Fruit fly (Drosophila melanogaster) whole organism, embryonic: Measurements from ENCODE around the gene CG42340.

Source experiments
- ATbp ChIP-seq: fragments of 200-800 bp; sonication (Bioruptor generic); optimal IDR thresholded peaks from 2 replicates; lab custom pipeline; 2017; ENCODE audit warnings: missing biosample characterization, mild to moderate bottlenecking, missing genetic modification characterization, missing genetic modification reagents
- Abd-B ChIP-seq: fragments of 200-800 bp; sonication (Bioruptor generic); optimal IDR thresholded peaks from 2 replicates; lab custom pipeline; 2018; ENCODE audit warnings: missing biosample characterization, mild to moderate bottlenecking, missing genetic modification characterization, moderate library complexity
- Awh ChIP-seq: fragments of 200-800 bp; sonication (Bioruptor generic); IDR thresholded peaks from 2 replicates; pipeline ENCODE4, ENCODE4 v1.3.6; 2022; ENCODE audit warnings: missing biosample characterization, missing genetic modification characterization
- Blimp-1 ChIP-seq: fragments of 200-800 bp; sonication (Bioruptor generic); optimal IDR thresholded peaks from 3 replicates; lab custom pipeline; 2018; ENCODE audit warnings: missing biosample characterization, missing genetic modification characterization, mild to moderate bottlenecking, moderate library complexity, missing genetic modification reagents
- C15 ChIP-seq: fragments of 200-800 bp; sonication (Bioruptor generic); IDR thresholded peaks from 3 replicates; pipeline ENCODE4 v1.3.6; 2022; ENCODE audit warnings: missing biosample characterization, missing genetic modification characterization
- CG10267 ChIP-seq: fragments of 200-800 bp; sonication (Bioruptor generic); optimal IDR thresholded peaks from 2 replicates; lab custom pipeline; 2018; ENCODE audit warnings: missing biosample characterization, mild to moderate bottlenecking, missing genetic modification characterization, moderate library complexity
- CG10431 ChIP-seq: fragments of 200-800 bp; sonication (Bioruptor generic); optimal IDR thresholded peaks from 3 replicates; lab custom pipeline; 2018; ENCODE audit warnings: missing biosample characterization, mild to moderate bottlenecking, missing genetic modification characterization
- CG12659 ChIP-seq: fragments of 200-800 bp; sonication (Bioruptor generic); optimal IDR thresholded peaks from 3 replicates; lab custom pipeline; 2017; ENCODE audit warnings: mild to moderate bottlenecking, missing biosample characterization, missing genetic modification reagents, missing genetic modification characterization
- CG12744 ChIP-seq: fragments of 200-800 bp; sonication (Bioruptor generic); optimal IDR thresholded peaks from 2 replicates; lab custom pipeline; 2016; ENCODE audit warnings: missing biosample characterization, missing genetic modification characterization
- CG1602 ChIP-seq: fragments of 200-800 bp; sonication (Bioruptor generic); optimal IDR thresholded peaks from 3 replicates; lab custom pipeline; 2016; ENCODE audit warnings: missing biosample characterization, missing genetic modification characterization
- CG17328 ChIP-seq: fragments of 200-800 bp; sonication (Bioruptor generic); IDR thresholded peaks from 2 replicates; pipeline ENCODE4 v1.3.6; 2022; ENCODE audit warnings: missing biosample characterization, missing genetic modification characterization
- CG17802 ChIP-seq: fragments of 200-800 bp; sonication (Bioruptor generic); optimal IDR thresholded peaks from 2 replicates; lab custom pipeline; 2018; ENCODE audit warnings: missing biosample characterization, mild to moderate bottlenecking, missing genetic modification characterization, moderate library complexity
- CG31388 ChIP-seq: fragments of 200-800 bp; sonication (Bioruptor generic); optimal IDR thresholded peaks from 2 replicates; lab custom pipeline; 2016; ENCODE audit warnings: missing biosample characterization, missing genetic modification characterization
- CG3995 ChIP-seq: fragments of 200-800 bp; sonication (Bioruptor generic); optimal IDR thresholded peaks from 3 replicates; lab custom pipeline; 2016; ENCODE audit warnings: missing biosample characterization, missing genetic modification characterization
- CG42726 ChIP-seq: fragments of 200-800 bp; sonication (Bioruptor generic); IDR thresholded peaks from 2 replicates; pipeline ENCODE4 v1.3.6; 2022; ENCODE audit warnings: missing biosample characterization, missing genetic modification characterization; ENCODE audit not compliant: partially characterized antibody
- CG4282 ChIP-seq: fragments of 200-800 bp; sonication (Bioruptor generic); optimal IDR thresholded peaks from 2 replicates; lab custom pipeline; 2016; ENCODE audit warnings: missing biosample characterization, missing genetic modification characterization
- CG43689 ChIP-seq: fragments of 200-800 bp; sonication (Bioruptor generic); IDR thresholded peaks from 2 replicates; pipeline ENCODE4 v1.3.6; 2022; ENCODE audit warnings: missing biosample characterization, missing genetic modification characterization
- CG6854 ChIP-seq: fragments of 200-800 bp; sonication (Bioruptor generic); optimal IDR thresholded peaks from 3 replicates; lab custom pipeline; 2017; ENCODE audit warnings: missing biosample characterization, mild to moderate bottlenecking, missing genetic modification characterization
- CG8089 ChIP-seq: fragments of 200-800 bp; sonication (Bioruptor generic); optimal IDR thresholded peaks from 3 replicates; lab custom pipeline; 2016; ENCODE audit warnings: missing biosample characterization, missing genetic modification characterization
- CoRest ChIP-seq: fragments of 200-800 bp; sonication (Bioruptor generic); optimal IDR thresholded peaks from 3 replicates; lab custom pipeline; 2018; ENCODE audit warnings: missing biosample characterization, mild to moderate bottlenecking, missing genetic modification characterization, moderate library complexity
- CrebB ChIP-seq: fragments of 200-800 bp; sonication (Bioruptor generic); optimal IDR thresholded peaks from 3 replicates; lab custom pipeline; 2018; ENCODE audit warnings: missing biosample characterization, mild to moderate bottlenecking, missing genetic modification characterization
- Dbx ChIP-seq: fragments of 200-800 bp; sonication (Bioruptor generic); IDR thresholded peaks from 3 replicates; pipeline ENCODE4 v1.3.6; 2022; ENCODE audit warnings: missing biosample characterization, missing genetic modification characterization
- Dll ChIP-seq: fragments of 200-800 bp; sonication (Bioruptor generic); IDR thresholded peaks from 4 replicates; pipeline ENCODE4 v1.3.6; 2022; ENCODE audit warnings: missing biosample characterization, missing genetic modification characterization; ENCODE audit not compliant: partially characterized antibody
- Doc2 ChIP-seq: fragments of 200-800 bp; sonication (Bioruptor generic); IDR thresholded peaks from 2 replicates; pipeline ENCODE4 v1.3.6; 2022; ENCODE audit warnings: missing biosample characterization, missing genetic modification characterization
- GATAe ChIP-seq: fragments of 200-800 bp; sonication (Bioruptor generic); conservative IDR thresholded peaks from 2 replicates; pipeline ENCODE4 v1.3.6; 2022; ENCODE audit warnings: missing biosample characterization, missing genetic modification characterization
- H15 ChIP-seq: fragments of 200-800 bp; sonication (Bioruptor generic); IDR thresholded peaks from 3 replicates; pipeline ENCODE4 v1.3.6; 2022; ENCODE audit warnings: missing biosample characterization, missing genetic modification characterization
- HmgD ChIP-seq: fragments of 200-800 bp; sonication (Bioruptor generic); optimal IDR thresholded peaks from 3 replicates; lab custom pipeline; 2016; ENCODE audit warnings: missing biosample characterization, missing genetic modification characterization
- Hmr ChIP-seq: fragments of 200-800 bp; sonication (Bioruptor generic); optimal IDR thresholded peaks from 3 replicates; lab custom pipeline; 2017; ENCODE audit warnings: mild to moderate bottlenecking, missing biosample characterization, missing genetic modification reagents, missing genetic modification characterization
- Hsf ChIP-seq: fragments of 200-800 bp; sonication (Bioruptor generic); optimal IDR thresholded peaks from 3 replicates; lab custom pipeline; 2016; ENCODE audit warnings: missing biosample characterization, missing genetic modification characterization
- Mrtf ChIP-seq: fragments of 200-800 bp; sonication (Bioruptor generic); IDR thresholded peaks from 3 replicates; pipeline ENCODE4 v1.3.6; 2022; ENCODE audit warnings: missing biosample characterization, missing genetic modification characterization
- PHDP ChIP-seq: fragments of 200-800 bp; sonication (Bioruptor generic); optimal IDR thresholded peaks from 3 replicates; lab custom pipeline; 2018; ENCODE audit warnings: missing biosample characterization, mild to moderate bottlenecking, missing genetic modification characterization, moderate library complexity
- Rfx ChIP-seq: fragments of 200-800 bp; sonication (Bioruptor generic); IDR thresholded peaks from 2 replicates; pipeline ENCODE4 v1.3.6; 2022; ENCODE audit warnings: missing biosample characterization, missing genetic modification characterization
- TFAM ChIP-seq: fragments of 200-800 bp; sonication (Bioruptor generic); optimal IDR thresholded peaks from 2 replicates; lab custom pipeline; 2017; ENCODE audit warnings: missing biosample characterization, missing genetic modification characterization, inconsistent platforms
- amos ChIP-seq: fragments of 200-800 bp; sonication (Bioruptor generic); IDR thresholded peaks from 2 replicates; pipeline ENCODE4 v1.3.6; 2022; ENCODE audit warnings: missing biosample characterization, missing genetic modification characterization; ENCODE audit not compliant: partially characterized antibody
- bab2 ChIP-seq: fragments of 200-800 bp; sonication (Bioruptor generic); optimal IDR thresholded peaks from 2 replicates; lab custom pipeline; 2016; ENCODE audit warnings: missing biosample characterization, missing genetic modification characterization
- cg ChIP-seq: fragments of 200-800 bp; sonication (Bioruptor generic); optimal IDR thresholded peaks from 3 replicates; lab custom pipeline; 2019; ENCODE audit warnings: missing biosample characterization, mild to moderate bottlenecking, missing genetic modification characterization, moderate library complexity
- ems ChIP-seq: fragments of 200-800 bp; sonication (Bioruptor generic); optimal IDR thresholded peaks from 3 replicates; lab custom pipeline; 2016; ENCODE audit warnings: missing biosample characterization, missing genetic modification characterization
- en ChIP-seq: fragments of 200-800 bp; sonication (Bioruptor generic); optimal IDR thresholded peaks from 2 replicates; lab custom pipeline; 2016; ENCODE audit warnings: missing biosample characterization, missing genetic modification characterization
- grau ChIP-seq: fragments of 200-800 bp; optimal IDR thresholded peaks from 3 replicates; lab custom pipeline; 2019; ENCODE audit warnings: missing biosample characterization, mild to moderate bottlenecking, missing genetic modification characterization, moderate library complexity
- h ChIP-seq: fragments of >200 bp; optimal IDR thresholded peaks from 2 replicates; lab custom pipeline; 2017
- hb ChIP-seq: fragments of 200-800 bp; sonication (Bioruptor generic); IDR thresholded peaks from 3 replicates; pipeline ENCODE4 v1.3.6; 2022; ENCODE audit warnings: missing biosample characterization, missing genetic modification characterization; ENCODE audit not compliant: partially characterized antibody
- ind ChIP-seq: fragments of 200-800 bp; sonication (Bioruptor generic); optimal IDR thresholded peaks from 3 replicates; lab custom pipeline; 2016; ENCODE audit warnings: missing biosample characterization, missing genetic modification characterization
- lab ChIP-seq: fragments of 200-800 bp; sonication (Bioruptor generic); optimal IDR thresholded peaks from 3 replicates; lab custom pipeline; 2017; ENCODE audit warnings: missing biosample characterization, missing genetic modification characterization, mild to moderate bottlenecking, moderate library complexity, missing genetic modification reagents
- maf-S ChIP-seq: fragments of 200-800 bp; sonication (Bioruptor generic); optimal IDR thresholded peaks from 2 replicates; lab custom pipeline; 2016; ENCODE audit warnings: missing biosample characterization, missing genetic modification characterization
- org-1 ChIP-seq: fragments of 200-800 bp; sonication (Bioruptor generic); optimal IDR thresholded peaks from 2 replicates; lab custom pipeline; 2017; ENCODE audit warnings: missing biosample characterization, missing genetic modification characterization
- p53 ChIP-seq: fragments of 200-800 bp; sonication (Bioruptor generic); optimal IDR thresholded peaks from 2 replicates; lab custom pipeline; 2016; ENCODE audit warnings: missing biosample characterization, missing genetic modification characterization
- peb ChIP-seq: fragments of 200-800 bp; sonication (Bioruptor generic); IDR thresholded peaks from 2 replicates; pipeline ENCODE4 v1.3.6; 2022; ENCODE audit warnings: missing biosample characterization, missing genetic modification characterization
- phol ChIP-seq: fragments of 200-800 bp; sonication (Bioruptor generic); optimal IDR thresholded peaks from 3 replicates; lab custom pipeline; 2018; ENCODE audit warnings: missing biosample characterization, mild to moderate bottlenecking, missing genetic modification characterization, moderate library complexity
- ranshi ChIP-seq: fragments of 200-800 bp; sonication (Bioruptor generic); IDR thresholded peaks from 2 replicates; pipeline ENCODE4 v1.3.6; 2022; ENCODE audit warnings: missing biosample characterization, missing genetic modification characterization
- sqz ChIP-seq: fragments of 200-800 bp; sonication (Bioruptor generic); optimal IDR thresholded peaks from 3 replicates; lab custom pipeline; 2018; ENCODE audit warnings: missing biosample characterization, mild to moderate bottlenecking, missing genetic modification characterization
- stwl ChIP-seq: fragments of 200-800 bp; sonication (Bioruptor generic); optimal IDR thresholded peaks from 3 replicates; lab custom pipeline; 2018; ENCODE audit warnings: missing biosample characterization, mild to moderate bottlenecking, missing genetic modification characterization, moderate library complexity
- tll ChIP-seq, 2 experiments: fragments of 200-800 bp in 1 of 2; fragments of >200 bp in 1 of 2; sonication (Bioruptor generic) in 1 of 2; optimal IDR thresholded peaks; 2 replicates each; lab custom pipeline; 2017 to 2019; ENCODE audit warnings: missing biosample characterization in 2 of 2, missing genetic modification characterization in 2 of 2, mild to moderate bottlenecking in 1 of 2, moderate library complexity in 1 of 2

The CG42340 gene

dm6 chrX:6376748-6377147 is 147.4 kb downstream of the CG42340 start (continued):
- TF ChIP-seq lab (GFP tag; lab: Kevin White, UChicago) = peak; percentile 49
- no peak for TF ChIP-seq org-1 (GFP tag; lab: Kevin White, UChicago)
- no peak for TF ChIP-seq HmgD (GFP tag; lab: Kevin White, UChicago)
- no peak for TF ChIP-seq CG4282 (GFP tag; lab: Kevin White, UChicago)
- peak; percentile 21 for TF ChIP-seq phol
- TF ChIP-seq Hsf = peak; percentile 20
- TF ChIP-seq maf-S (GFP tag; lab: Kevin White, UChicago) = no peak
- no peak for TF ChIP-seq Doc2 (GFP tag; lab: Robert Waterston, UW)
- TF ChIP-seq p53 (GFP tag; lab: Kevin White, UChicago) = no peak
- TF ChIP-seq CoRest = peak; percentile 16
- no peak for TF ChIP-seq CG12659 (GFP tag; lab: Kevin White, UChicago)
- TF ChIP-seq CG10431 = no peak
- TF ChIP-seq ind (GFP tag; lab: Kevin White, UChicago) = peak; percentile 31
- no peak for TF ChIP-seq stwl (tag; lab: Kevin White, UChicago)
- no peak for TF ChIP-seq amos
- 0 out of 2 replicates have a peak, but pooled peaks have one; percentile 20 for TF ChIP-seq ranshi (GFP tag; lab: Robert Waterston, UW)
- TF ChIP-seq CG43689 (GFP tag; lab: Robert Waterston, UW) = no peak
- TF ChIP-seq bab2 (GFP tag; lab: Kevin White, UChicago) = no peak
- no peak for TF ChIP-seq CG12744
- TF ChIP-seq Dll (GFP tag; lab: Robert Waterston, UW) = no peak
- no peak for TF ChIP-seq Rfx (GFP tag; lab: Robert Waterston, UW)
- TF ChIP-seq h (lab: Kevin White, UChicago) = no peak
- no peak for TF ChIP-seq peb (GFP tag; lab: Robert Waterston, UW)
- TF ChIP-seq ATbp (GFP tag; lab: Kevin White, UChicago) = no peak
- no peak for TF ChIP-seq en (GFP tag; lab: Kevin White, UChicago)
- TF ChIP-seq CG3995 (GFP tag; lab: Kevin White, UChicago) = no peak
- no peak for TF ChIP-seq CG42726
- no peak for TF ChIP-seq CG31388 (GFP tag; lab: Kevin White, UChicago)
- no peak for TF ChIP-seq Abd-B (GFP tag; lab: Kevin White, UChicago)
- no peak for TF ChIP-seq CG17802
- TF ChIP-seq TFAM (GFP tag; lab: Kevin White, UChicago) = no peak
- TF ChIP-seq Hmr (GFP tag; lab: Kevin White, UChicago) = peak; percentile 45
- no peak for TF ChIP-seq cg (GFP tag; lab: Kevin White, UChicago)
- TF ChIP-seq sqz (GFP tag; lab: Kevin White, UChicago) = no peak
- TF ChIP-seq ems = no peak
- TF ChIP-seq C15 = no peak
- no peak for TF ChIP-seq hb (GFP tag; lab: Robert Waterston, UW)
- no peak for TF ChIP-seq CG8089 (GFP tag; lab: Kevin White, UChicago)
- no peak for TF ChIP-seq Awh (GFP tag; lab: Robert Waterston, UW)
- peak; percentile 24 for TF ChIP-seq PHDP
- TF ChIP-seq CrebB (tag; lab: Kevin White, UChicago) = no peak
- TF ChIP-seq CG1602 (GFP tag; lab: Kevin White, UChicago) = no peak
- peak; percentile 23 for TF ChIP-seq grau (tag; lab: Kevin White, UChicago)
- TF ChIP-seq tll (GFP tag; optimal IDR thresholded peaks at IDR 0.05; lab: Kevin White, UChicago) = no peak
- no peak for TF ChIP-seq H15 (GFP tag; lab: Robert Waterston, UW)
- TF ChIP-seq CG10267 (tag; lab: Kevin White, UChicago) = no peak
- no peak for TF ChIP-seq GATAe (GFP tag; lab: Robert Waterston, UW)
- no peak for TF ChIP-seq Dbx (GFP tag; lab: Robert Waterston, UW)
- no peak for TF ChIP-seq CG6854
- no peak for TF ChIP-seq CG17328 (GFP tag; lab: Robert Waterston, UW)
- peak; percentile 11 for TF ChIP-seq Blimp-1
- TF ChIP-seq Mrtf (GFP tag; lab: Robert Waterston, UW) = no peak
